Fruit fly (Drosophila melanogaster): ENCODE measurements around the gene Tcs4.

DNA sequence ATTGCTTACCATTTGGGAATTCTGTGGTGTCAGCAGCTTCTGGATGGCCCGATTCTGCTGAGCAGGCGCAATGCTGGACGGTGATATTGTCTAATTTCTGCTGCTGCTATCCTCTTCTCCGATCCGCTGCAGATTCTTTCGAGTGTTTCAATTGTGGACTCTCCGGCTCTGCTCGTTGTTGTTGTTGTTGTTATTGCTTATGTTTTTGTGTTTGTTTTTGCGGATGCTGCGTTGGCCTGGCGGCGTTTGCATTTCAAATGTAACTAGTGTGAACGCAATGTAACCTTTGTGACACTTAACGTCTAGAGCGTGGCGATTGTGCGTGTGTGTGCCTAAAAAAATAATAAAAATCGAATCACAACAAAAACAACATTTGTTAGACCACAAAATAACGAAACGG lies 10.4 kb upstream of the Tcs4 start:
- TF ChIP-seq psq (optimal IDR thresholded peaks at IDR 0.05): no peak
- TF ChIP-seq Sin3A (optimal IDR thresholded peaks at IDR 0.05): no peak
- TF ChIP-seq ttk (optimal IDR thresholded peaks at IDR 0.05): no peak
- TF ChIP-seq Myc (optimal IDR thresholded peaks at IDR 0.05): no peak
- no peak for TF ChIP-seq h (optimal IDR thresholded peaks at IDR 0.05)
- TF ChIP-seq insv (optimal IDR thresholded peaks at IDR 0.05): no peak

Measured in Kc167 (cell line).